Worm (Caenorhabditis elegans) whole organism, young adult: Measurements from ENCODE around the gene rps-14.

Experiments used
- C06A6.2 ChIP-seq: fragments of 200-800 bp; sonication (Bioruptor generic); conservative IDR thresholded peaks from 2 replicates; pipeline ENCODE4 v1.3.6; 2022; ENCODE audit warnings: missing genetic modification characterization, missing compliant biosample characterization
- F22D6.2 ChIP-seq: sonication (generic microtip); optimal IDR thresholded peaks from 2 replicates; lab custom pipeline; 2016; ENCODE audit warnings: mild to moderate bottlenecking, missing genetic modification characterization, missing compliant biosample characterization
- F23B12.7 ChIP-seq: sonication (generic microtip); optimal IDR thresholded peaks from 2 replicates; lab custom pipeline; 2017; ENCODE audit warnings: missing genetic modification characterization, mild to moderate bottlenecking, missing compliant biosample characterization, antibody characterized with exemption, moderate library complexity; ENCODE audit not compliant: insufficient read depth
- F33H1.4 ChIP-seq: fragments of 200-800 bp; sonication (Bioruptor generic); IDR thresholded peaks from 2 replicates; pipeline ENCODE4 v1.3.6; 2022; ENCODE audit warnings: missing genetic modification reagents, missing genetic modification characterization, missing compliant biosample characterization
- F49E8.2 ChIP-seq: sonication (generic microtip); optimal IDR thresholded peaks from 3 replicates; lab custom pipeline; 2017; ENCODE audit warnings: missing genetic modification characterization, mild to moderate bottlenecking, missing compliant biosample characterization, antibody characterized with exemption, moderate library complexity; ENCODE audit not compliant: insufficient read depth
- F57A8.1 ChIP-seq: fragments of 200-800 bp; sonication (Bioruptor generic); optimal IDR thresholded peaks from 2 replicates; lab custom pipeline; 2018; ENCODE audit warnings: mild to moderate bottlenecking, missing genetic modification characterization, moderate library complexity, missing compliant biosample characterization
- F57C9.4 ChIP-seq: sonication (generic microtip); optimal IDR thresholded peaks from 2 replicates; lab custom pipeline; 2017; ENCODE audit warnings: mild to moderate bottlenecking, missing genetic modification characterization, missing compliant biosample characterization
- Y53G8AR.9 ChIP-seq: fragments of 200-800 bp; sonication (Bioruptor generic); conservative IDR thresholded peaks from 2 replicates; pipeline ENCODE4 v1.3.6; 2022; ENCODE audit warnings: missing genetic modification reagents, missing genetic modification characterization, missing compliant biosample characterization
- Y79H2A.3 ChIP-seq: fragments of 200-800 bp; sonication (Bioruptor generic); conservative IDR thresholded peaks from 2 replicates; pipeline ENCODE4 v1.3.6; 2022; ENCODE audit warnings: missing genetic modification reagents, missing genetic modification characterization, missing compliant biosample characterization
- Y95B8A.8 ChIP-seq: fragments of 200-800 bp; sonication (Bioruptor generic); IDR thresholded peaks from 2 replicates; pipeline ENCODE4 v1.3.6; 2022; ENCODE audit warnings: missing genetic modification reagents, missing genetic modification characterization, missing compliant biosample characterization
- ZK185.1 ChIP-seq: sonication (generic microtip); optimal IDR thresholded peaks from 2 replicates; lab custom pipeline; 2016; ENCODE audit warnings: mild to moderate bottlenecking, missing genetic modification characterization, missing compliant biosample characterization; ENCODE audit not compliant: poor library complexity, severe bottlenecking
- atf-7 ChIP-seq: sonication (generic microtip); optimal IDR thresholded peaks from 2 replicates; lab custom pipeline; 2017; ENCODE audit warnings: mild to moderate bottlenecking, missing genetic modification characterization, missing compliant biosample characterization
- attf-3 ChIP-seq: fragments of 200-800 bp; sonication (Bioruptor generic); conservative IDR thresholded peaks from 2 replicates; pipeline ENCODE4 v1.3.6; 2022; ENCODE audit warnings: missing genetic modification reagents, missing genetic modification characterization, missing compliant biosample characterization
- attf-5 ChIP-seq: fragments of 200-800 bp; sonication (Bioruptor generic); optimal IDR thresholded peaks from 2 replicates; lab custom pipeline; 2018; ENCODE audit warnings: mild to moderate bottlenecking, missing genetic modification characterization, missing compliant biosample characterization
- ccch-3 ChIP-seq: fragments of 200-800 bp; sonication (Bioruptor generic); optimal IDR thresholded peaks from 2 replicates; lab custom pipeline; 2018; ENCODE audit warnings: mild to moderate bottlenecking, missing genetic modification characterization, missing compliant biosample characterization
- cebp-1 ChIP-seq, 2 experiments: fragments of 200-800 bp in 1 of 2; sonication (Bioruptor generic) in 1 of 2; sonication (generic microtip) in 1 of 2; IDR thresholded peaks in 1 of 2; optimal IDR thresholded peaks in 1 of 2; 2 replicates each; pipeline versions ENCODE4 v1.3.6 to Lab custom; 2017 to 2022; ENCODE audit warnings: missing compliant biosample characterization in 2 of 2, missing genetic modification characterization in 2 of 2, mild to moderate bottlenecking in 1 of 2, missing genetic modification reagents in 1 of 2, moderate library complexity in 1 of 2
- ceh-27 ChIP-seq: fragments of 200-800 bp; sonication (Bioruptor generic); optimal IDR thresholded peaks from 2 replicates; lab custom pipeline; 2018; ENCODE audit warnings: mild to moderate bottlenecking, missing genetic modification characterization, moderate library complexity, missing compliant biosample characterization
- ceh-40 ChIP-seq: fragments of 200-800 bp; sonication (Bioruptor generic); IDR thresholded peaks from 2 replicates; pipeline ENCODE4 v1.3.6; 2022; ENCODE audit warnings: missing genetic modification characterization, missing compliant biosample characterization
- dpff-1 ChIP-seq: sonication (generic microtip); optimal IDR thresholded peaks from 2 replicates; lab custom pipeline; 2017; ENCODE audit warnings: mild to moderate bottlenecking, missing genetic modification characterization, missing compliant biosample characterization
- ekl-4 ChIP-seq: fragments of 200-800 bp; sonication (Bioruptor generic); IDR thresholded peaks from 2 replicates; pipeline ENCODE4 v1.3.6; 2022; ENCODE audit warnings: missing genetic modification reagents, missing genetic modification characterization, missing compliant biosample characterization
- him-1 ChIP-seq: sonication (generic microtip); optimal IDR thresholded peaks from 2 replicates; lab custom pipeline; 2016; ENCODE audit warnings: missing genotype, missing genetic modification reagents, missing genetic modification characterization, missing compliant biosample characterization
- hlh-12 ChIP-seq: sonication (generic microtip); optimal IDR thresholded peaks from 2 replicates; lab custom pipeline; 2016; ENCODE audit warnings: missing genetic modification characterization, missing compliant biosample characterization
- hlh-26 ChIP-seq: fragments of 200-800 bp; sonication (Bioruptor generic); conservative IDR thresholded peaks from 2 replicates; pipeline ENCODE4 v1.3.6; 2022; ENCODE audit warnings: missing genetic modification reagents, missing genetic modification characterization, missing compliant biosample characterization
- hmg-1.2 ChIP-seq: fragments of 200-800 bp; sonication (Bioruptor generic); IDR thresholded peaks from 2 replicates; pipeline ENCODE4 v1.3.6; 2022; ENCODE audit warnings: missing genetic modification reagents, missing genetic modification characterization, missing compliant biosample characterization
- hmg-20 ChIP-seq: fragments of 200-800 bp; sonication (Bioruptor generic); IDR thresholded peaks from 2 replicates; pipeline ENCODE4 v1.3.6; 2022; ENCODE audit warnings: missing genetic modification reagents, missing genetic modification characterization, missing compliant biosample characterization
- lin-35 ChIP-seq, 3 experiments: fragments of 150-350 bp in 2 of 3; sonication (generic microtip) in 1 of 3; optimal IDR thresholded peaks; 2 replicates each; lab custom pipeline; 2014 to 2018; ENCODE audit warnings: missing biosample characterization in 3 of 3, missing genetic modification characterization in 3 of 3, missing genetic modification reagents in 3 of 3
- lin-40 ChIP-seq: sonication (generic microtip); optimal IDR thresholded peaks from 2 replicates; lab custom pipeline; 2016; ENCODE audit warnings: missing genetic modification characterization, mild to moderate bottlenecking, missing compliant biosample characterization, missing genotype, missing genetic modification reagents
- lir-1 ChIP-seq: fragments of 200-800 bp; sonication (Bioruptor generic); conservative IDR thresholded peaks from 2 replicates; pipeline ENCODE4 v1.3.6; 2022; ENCODE audit warnings: missing genetic modification reagents, missing genetic modification characterization, missing compliant biosample characterization
- lsl-1 ChIP-seq: fragments of 200-800 bp; sonication (Bioruptor generic); optimal IDR thresholded peaks from 2 replicates; lab custom pipeline; 2018; ENCODE audit warnings: mild to moderate bottlenecking, missing genetic modification characterization, moderate library complexity, missing compliant biosample characterization
- madf-3 ChIP-seq: fragments of 200-800 bp; sonication (Bioruptor generic); IDR thresholded peaks from 2 replicates; pipeline ENCODE4 v1.3.6; 2022; ENCODE audit warnings: missing genetic modification reagents, missing genetic modification characterization, missing compliant biosample characterization
- mcd-1 ChIP-seq: fragments of 200-800 bp; sonication (Bioruptor generic); IDR thresholded peaks from 2 replicates; pipeline ENCODE4 v1.3.6; 2022; ENCODE audit warnings: missing genetic modification reagents, missing genetic modification characterization, missing compliant biosample characterization
- mel-28 ChIP-seq: sonication (generic microtip); optimal IDR thresholded peaks from 2 replicates; lab custom pipeline; 2016; ENCODE audit warnings: borderline replicate concordance, mild to moderate bottlenecking, missing genetic modification characterization, missing compliant biosample characterization
- nfya-2 ChIP-seq: fragments of 200-800 bp; sonication (Bioruptor generic); IDR thresholded peaks from 2 replicates; pipeline ENCODE4 v1.3.6; 2022; ENCODE audit warnings: missing genetic modification reagents, missing genetic modification characterization, missing compliant biosample characterization
- nfyb-1 ChIP-seq: fragments of 200-800 bp; sonication (Bioruptor generic); IDR thresholded peaks from 2 replicates; pipeline ENCODE4 v1.3.6; 2022; ENCODE audit warnings: missing genetic modification reagents, missing genetic modification characterization, missing compliant biosample characterization
- nhr-179 ChIP-seq: sonication (generic microtip); optimal IDR thresholded peaks from 2 replicates; lab custom pipeline; 2016; ENCODE audit warnings: mild to moderate bottlenecking, missing genetic modification characterization, missing compliant biosample characterization
- pha-4 ChIP-seq: fragments of 150-350 bp; sonication (generic microtip); optimal IDR thresholded peaks from 2 replicates; lab custom pipeline; 2014; ENCODE audit warnings: missing biosample characterization, missing genetic modification reagents, missing genetic modification characterization
- sea-2 ChIP-seq: fragments of 200-800 bp; sonication (Bioruptor generic); IDR thresholded peaks from 2 replicates; pipeline ENCODE4 v1.3.6; 2022; ENCODE audit warnings: missing genetic modification characterization, missing compliant biosample characterization
- snpc-3.4 ChIP-seq: sonication (generic microtip); optimal IDR thresholded peaks from 2 replicates; lab custom pipeline; 2017; ENCODE audit warnings: missing genetic modification characterization, mild to moderate bottlenecking, missing compliant biosample characterization, antibody characterized with exemption, moderate library complexity, missing genotype, missing genetic modification reagents
- snpc-4 ChIP-seq, 5 experiments: fragments of 150-350 bp in 1 of 5; sonication (generic microtip) in 4 of 5; optimal IDR thresholded peaks; 2 replicates each; lab custom pipeline; 2014 to 2018; ENCODE audit warnings: missing genetic modification characterization in 5 of 5, missing biosample characterization in 3 of 5, antibody characterized with exemption in 2 of 5, mild to moderate bottlenecking in 2 of 5, missing compliant biosample characterization in 2 of 5, missing genotype in 2 of 5, moderate library complexity in 2 of 5, missing genetic modification reagents in 1 of 5
- ztf-3 ChIP-seq: fragments of 200-800 bp; sonication (Bioruptor generic); optimal IDR thresholded peaks from 2 replicates; lab custom pipeline; 2018; ENCODE audit warnings: mild to moderate bottlenecking, missing genetic modification characterization, missing compliant biosample characterization
- ztf-6 ChIP-seq: fragments of 200-800 bp; sonication (Bioruptor generic); IDR thresholded peaks from 2 replicates; pipeline ENCODE4 v1.3.6; 2022; ENCODE audit warnings: missing genetic modification reagents, missing genetic modification characterization, missing compliant biosample characterization

rps-14 gene

DNA sequence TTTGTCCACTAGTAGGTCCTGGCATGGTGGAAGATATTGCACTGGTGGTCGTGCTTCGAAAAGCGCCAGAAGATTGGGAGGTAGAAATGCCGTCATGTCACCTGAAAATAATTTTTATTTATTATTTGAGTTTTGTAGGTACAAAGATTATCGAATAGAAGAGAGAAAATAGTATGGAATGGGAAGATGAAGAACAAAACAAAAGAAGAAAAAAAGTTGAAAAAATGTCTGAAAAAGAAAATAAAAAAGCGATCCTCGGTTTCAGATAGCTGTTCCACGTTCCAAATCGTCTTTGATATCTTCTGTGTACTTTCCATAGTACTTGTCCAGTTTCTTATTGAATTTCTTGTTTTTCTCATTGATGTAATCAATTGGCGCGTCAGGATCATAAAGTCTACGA, 18.3 kb downstream of the rps-14 start, which contains the start of gene rnp-7:
Gene rnp-7, minus strand, starts transcription at position 101 of the 400 bp plus-strand sequence.
- TF ChIP-seq nhr-179 (tag; lab: Kevin White, UChicago) (no peak), F22D6.2 (tag; lab: Kevin White, UChicago) (no peak), dpff-1 (tag; lab: Kevin White, UChicago) (no peak), snpc-3.4 (no peak), F57C9.4 (tag; lab: Kevin White, UChicago) (no peak), Y95B8A.8 (GFP tag; lab: Robert Waterston, UW) (no peak), atf-7 (tag; lab: Kevin White, UChicago) (no peak), hlh-12 (tag; lab: Kevin White, UChicago) (no peak), nfya-2 (GFP tag; lab: Robert Waterston, UW) (no peak), pha-4 (tag; lab: Kevin White, UChicago) (no peak), attf-3 (GFP tag; lab: Robert Waterston, UW) (no peak), sea-2 (GFP tag; lab: Robert Waterston, UW) (no peak), attf-5 (GFP tag; lab: Kevin White, UChicago) (no peak), ceh-40 (GFP tag; lab: Robert Waterston, UW) (no peak), F23B12.7 (tag; lab: Kevin White, UChicago) (no peak), madf-3 (GFP tag; lab: Robert Waterston, UW) (no peak), him-1 (tag; lab: Kevin White, UChicago) (no peak), C06A6.2 (GFP tag; lab: Robert Waterston, UW) (no peak), ceh-27 (GFP tag; lab: Kevin White, UChicago) (no peak)
- TF ChIP-seq, all 124 proteins: peak for 0

DNA sequence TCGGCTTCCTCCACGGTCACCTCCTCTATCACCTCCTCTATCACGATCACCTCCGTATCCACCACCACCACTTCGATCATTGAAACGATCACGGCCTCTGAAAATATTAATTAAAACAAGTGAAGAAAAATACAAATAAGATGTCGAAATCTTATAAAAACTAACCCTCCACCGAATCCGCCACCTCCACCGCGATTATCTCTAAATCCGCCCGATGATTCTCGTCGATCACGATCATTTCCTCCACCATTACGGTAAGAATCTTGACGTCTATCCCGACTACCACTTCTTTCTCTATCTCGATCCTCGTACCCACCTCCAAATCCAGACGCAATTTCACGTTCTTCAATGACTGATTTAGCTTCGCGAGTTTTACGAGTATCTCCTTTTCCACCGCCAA, 20.1 kb downstream of the rps-14 start:
- TF ChIP-seq F49E8.2 (tag; lab: Kevin White, UChicago): no peak
- no peak for TF ChIP-seq nfyb-1
- TF ChIP-seq F57A8.1 (GFP tag; lab: Kevin White, UChicago): no peak

ce11 chrIII:7158709-7159108, 20.7 kb downstream of the rps-14 start, which contains the start of gene nuo-4:
Gene nuo-4 (minus strand): TSS chrIII:7158809.
- TF ChIP-seq hmg-20 (GFP tag; lab: Robert Waterston, UW) (no peak), madf-3 (GFP tag; lab: Robert Waterston, UW) (peak; percentile 73; the same call in 1 of the 2 replicates), ztf-3 (no peak), hmg-1.2 (GFP tag; lab: Robert Waterston, UW) (no peak)

DNA sequence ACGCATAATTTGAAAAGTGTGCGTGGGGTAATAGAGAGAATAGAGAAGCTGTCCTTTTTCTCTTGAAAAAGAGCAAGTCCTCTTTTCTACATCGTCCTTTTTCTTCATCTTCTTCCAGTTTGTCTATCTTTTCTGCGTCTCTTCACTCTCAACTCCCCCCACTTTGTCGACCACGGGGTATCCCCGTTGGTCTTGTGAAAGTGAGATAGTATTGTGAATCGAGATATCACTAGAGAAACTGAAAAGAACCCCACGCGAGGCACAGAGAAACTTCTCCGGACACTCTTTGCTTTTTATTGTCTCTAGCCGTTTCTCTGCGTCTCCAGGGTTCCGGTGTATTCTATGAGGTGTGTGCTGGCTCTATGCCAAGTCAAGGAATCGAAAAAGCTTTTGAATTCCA, 23.8 kb downstream of the rps-14 start:
- TF ChIP-seq lin-35 (GFP tag; optimal IDR thresholded peaks at IDR 0.05; lab: Kevin White, UChicago): peak in 1 of 3 experiments; percentile 75
- peak; percentile 90 for TF ChIP-seq nfyb-1
- peak; percentile 85 for TF ChIP-seq ekl-4 (GFP tag; lab: Robert Waterston, UW)
- TF ChIP-seq hlh-26 (GFP tag; lab: Robert Waterston, UW): no peak
- no peak for TF ChIP-seq ccch-3
- TF ChIP-seq Y79H2A.3 (GFP tag; lab: Robert Waterston, UW): 0 out of 2 replicates have a peak, but pooled peaks have one; percentile 44
- peak; percentile 71 for TF ChIP-seq mcd-1 (GFP tag; lab: Robert Waterston, UW)
- TF ChIP-seq snpc-4 (GFP tag; optimal IDR thresholded peaks at IDR 0.05; lab: Kevin White, UChicago): peak; percentile 52
- TF ChIP-seq snpc-4 (tag; optimal IDR thresholded peaks at IDR 0.05; lab: Kevin White, UChicago): peak; percentile 28 to 74 (median 59)
- peak; percentile 94 for TF ChIP-seq hmg-1.2 (GFP tag; lab: Robert Waterston, UW)
- TF ChIP-seq attf-3 (GFP tag; lab: Robert Waterston, UW): peak; percentile 49
- peak; percentile 89 for TF ChIP-seq lin-40
- peak; percentile 3 for TF ChIP-seq lsl-1 (GFP tag; lab: Kevin White, UChicago)
- TF ChIP-seq lir-1 (GFP tag; lab: Robert Waterston, UW): peak; percentile 33; the same call in 1 of the 2 replicates
- no peak for TF ChIP-seq cebp-1 (GFP tag; IDR thresholded peaks at IDR 0.05; lab: Robert Waterston, UW)
- peak; percentile 88 for TF ChIP-seq cebp-1 (tag; optimal IDR thresholded peaks at IDR 0.05; lab: Kevin White, UChicago)
- TF ChIP-seq ZK185.1 (tag; lab: Kevin White, UChicago): peak; percentile 54
- TF ChIP-seq mel-28 (tag; lab: Kevin White, UChicago): no peak
- peak; percentile 25; the same call in 1 of the 2 replicates for TF ChIP-seq F33H1.4 (GFP tag; lab: Robert Waterston, UW)
- no peak for TF ChIP-seq snpc-3.4
- TF ChIP-seq Y53G8AR.9 (GFP tag; lab: Robert Waterston, UW): peak; percentile 59
- TF ChIP-seq ztf-6 (GFP tag; lab: Robert Waterston, UW): no peak
- TF ChIP-seq ceh-40 (GFP tag; lab: Robert Waterston, UW): no peak
